Fruit fly (Drosophila melanogaster): Measurements from ENCODE around the gene Aduk.

dm6 chr3R:9346539-9346938 lies 12.0 kb upstream of the Aduk start:
- TF ChIP-seq cic (GFP tag; optimal IDR thresholded peaks at IDR 0.05) (no peak), kay (GFP tag; ENCODE audit: borderline replicate concordance) (peak; percentile 81), CG11617 (GFP tag; optimal IDR thresholded peaks at IDR 0.05) (no peak), Mnt (GFP tag; optimal IDR thresholded peaks at IDR 0.05) (no peak), Crg-1 (GFP tag; optimal IDR thresholded peaks at IDR 0.05) (no peak), CG12768 (GFP tag; optimal IDR thresholded peaks at IDR 0.05) (no peak), Hr96 (GFP tag; optimal IDR thresholded peaks at IDR 0.05) (no peak), CG7045 (GFP tag; optimal IDR thresholded peaks at IDR 0.05) (no peak), CG1620 (GFP tag; optimal IDR thresholded peaks at IDR 0.05) (no peak), bab1 (GFP tag; optimal IDR thresholded peaks at IDR 0.05) (no peak), tj (GFP tag; optimal IDR thresholded peaks at IDR 0.05) (no peak), CG14711 (tag; optimal IDR thresholded peaks at IDR 0.05) (no peak), CG33017 (tag; optimal IDR thresholded peaks at IDR 0.05) (no peak), pad (GFP tag; optimal IDR thresholded peaks at IDR 0.05) (no peak)
